Fruit fly (Drosophila melanogaster) whole organism, embryonic: Measurements from ENCODE around the gene Gart.
A peak's percentile ranks its signal among the peaks of the same experiment; 100 is the strongest.

Source experiments
- Atf3 ChIP-seq: fragments of 200-800 bp; sonication (Bioruptor generic); optimal IDR thresholded peaks from 3 replicates; lab custom pipeline; 2016; ENCODE audit warnings: missing biosample characterization, missing genetic modification characterization
- Bgb ChIP-seq: fragments of 200-800 bp; sonication (Bioruptor generic); IDR thresholded peaks from 2 replicates; pipeline ENCODE4 v1.3.6; 2022; ENCODE audit warnings: missing biosample characterization, missing genetic modification characterization; ENCODE audit not compliant: partially characterized antibody
- Bteb2 ChIP-seq: fragments of 200-800 bp; sonication (Bioruptor generic); optimal IDR thresholded peaks from 2 replicates; lab custom pipeline; 2016; ENCODE audit warnings: missing biosample characterization, missing genetic modification characterization
- CG10979 ChIP-seq: fragments of 200-800 bp; sonication (Bioruptor generic); optimal IDR thresholded peaks from 2 replicates; lab custom pipeline; 2018; ENCODE audit warnings: missing biosample characterization, mild to moderate bottlenecking, missing genetic modification characterization, moderate library complexity
- CG11093 ChIP-seq: fragments of 200-800 bp; sonication (Bioruptor generic); IDR thresholded peaks from 3 replicates; pipeline ENCODE4 v1.3.6; 2022; ENCODE audit warnings: missing biosample characterization, missing genetic modification characterization
- CG11247 ChIP-seq: fragments of 200-800 bp; sonication (Bioruptor generic); IDR thresholded peaks from 2 replicates; pipeline ENCODE4 v1.3.6; 2022; ENCODE audit warnings: missing biosample characterization, missing genetic modification characterization
- CG13894 ChIP-seq: fragments of 200-800 bp; sonication (Bioruptor generic); optimal IDR thresholded peaks from 3 replicates; lab custom pipeline; 2018; ENCODE audit warnings: missing biosample characterization, mild to moderate bottlenecking, missing genetic modification characterization, moderate library complexity
- CG1529 ChIP-seq: fragments of 200-800 bp; sonication (Bioruptor generic); optimal IDR thresholded peaks from 3 replicates; lab custom pipeline; 2018; ENCODE audit warnings: missing biosample characterization, missing genetic modification characterization
- CG15479 ChIP-seq: fragments of 200-800 bp; sonication (Bioruptor generic); optimal IDR thresholded peaks from 3 replicates; lab custom pipeline; 2019; ENCODE audit warnings: missing biosample characterization, mild to moderate bottlenecking, missing genetic modification characterization, moderate library complexity
- CG1602 ChIP-seq: fragments of 200-800 bp; sonication (Bioruptor generic); optimal IDR thresholded peaks from 3 replicates; lab custom pipeline; 2016; ENCODE audit warnings: missing biosample characterization, missing genetic modification characterization
- CG1603 ChIP-seq: fragments of 200-800 bp; sonication (Bioruptor generic); optimal IDR thresholded peaks from 2 replicates; lab custom pipeline; 2019; ENCODE audit warnings: missing biosample characterization, mild to moderate bottlenecking, missing genetic modification characterization, moderate library complexity
- CG2129 ChIP-seq: fragments of 200-800 bp; sonication (Bioruptor generic); IDR thresholded peaks from 2 replicates; pipeline ENCODE4 v1.3.6; 2022; ENCODE audit warnings: missing biosample characterization, missing genetic modification characterization; ENCODE audit not compliant: partially characterized antibody
- CG3995 ChIP-seq: fragments of 200-800 bp; sonication (Bioruptor generic); optimal IDR thresholded peaks from 3 replicates; lab custom pipeline; 2016; ENCODE audit warnings: missing biosample characterization, missing genetic modification characterization
- CG4820 ChIP-seq: fragments of 200-800 bp; sonication (Bioruptor generic); optimal IDR thresholded peaks from 3 replicates; lab custom pipeline; 2016; ENCODE audit warnings: missing biosample characterization, missing genetic modification characterization
- CG8478 ChIP-seq: fragments of >200 bp; optimal IDR thresholded peaks from 2 replicates; lab custom pipeline; 2018
- CkIIα-i1 ChIP-seq: fragments of 200-800 bp; sonication (Bioruptor generic); IDR thresholded peaks from 2 replicates; pipeline ENCODE4 v1.3.6; 2022; ENCODE audit warnings: missing biosample characterization, missing genetic modification characterization
- Hand ChIP-seq: fragments of 200-800 bp; sonication (Bioruptor generic); optimal IDR thresholded peaks from 2 replicates; lab custom pipeline; 2017; ENCODE audit warnings: mild to moderate bottlenecking, missing biosample characterization, missing genetic modification reagents, missing genetic modification characterization
- Hsf ChIP-seq: fragments of 200-800 bp; sonication (Bioruptor generic); optimal IDR thresholded peaks from 3 replicates; lab custom pipeline; 2016; ENCODE audit warnings: missing biosample characterization, missing genetic modification characterization
- Lhr ChIP-seq: fragments of 200-800 bp; sonication (Bioruptor generic); optimal IDR thresholded peaks from 3 replicates; lab custom pipeline; 2017; ENCODE audit warnings: mild to moderate bottlenecking, missing biosample characterization, missing genetic modification reagents, missing genetic modification characterization
- NK7.1 ChIP-seq: fragments of 200-800 bp; sonication (Bioruptor generic); optimal IDR thresholded peaks from 3 replicates; lab custom pipeline; 2016; ENCODE audit warnings: missing biosample characterization, missing genetic modification characterization
- Ptx1 ChIP-seq: fragments of 200-800 bp; sonication (Bioruptor generic); IDR thresholded peaks from 2 replicates; pipeline ENCODE4 v1.3.6; 2022; ENCODE audit warnings: missing biosample characterization, missing genetic modification characterization
- Trl ChIP-seq, 3 experiments: fragments of >200 bp in 2 of 3; fragments of 200-800 bp in 1 of 3; sonication (Bioruptor generic) in 1 of 3; optimal IDR thresholded peaks; 2 replicates in 1 of 3; 3 replicates in 2 of 3; lab custom pipeline; 2016 to 2017; ENCODE audit warnings: missing biosample characterization in 1 of 3, missing genetic modification characterization in 1 of 3
- Xbp1 ChIP-seq: fragments of 200-800 bp; sonication (Bioruptor generic); optimal IDR thresholded peaks from 3 replicates; lab custom pipeline; 2016; ENCODE audit warnings: missing biosample characterization, mild to moderate bottlenecking, missing genetic modification characterization
- Xrp1 ChIP-seq: fragments of 200-800 bp; sonication (Bioruptor generic); IDR thresholded peaks from 2 replicates; pipeline ENCODE4 v1.3.6; 2022; ENCODE audit warnings: missing biosample characterization, missing genetic modification characterization
- amos ChIP-seq: fragments of 200-800 bp; sonication (Bioruptor generic); IDR thresholded peaks from 2 replicates; pipeline ENCODE4 v1.3.6; 2022; ENCODE audit warnings: missing biosample characterization, missing genetic modification characterization; ENCODE audit not compliant: partially characterized antibody
- bab2 ChIP-seq: fragments of 200-800 bp; sonication (Bioruptor generic); optimal IDR thresholded peaks from 2 replicates; lab custom pipeline; 2016; ENCODE audit warnings: missing biosample characterization, missing genetic modification characterization
- chm ChIP-seq: fragments of 200-800 bp; sonication (Bioruptor generic); IDR thresholded peaks from 2 replicates; pipeline ENCODE4 v1.3.6; 2022; ENCODE audit warnings: missing biosample characterization, missing genetic modification characterization
- dati ChIP-seq: fragments of 200-800 bp; sonication (Bioruptor generic); IDR thresholded peaks from 2 replicates; pipeline ENCODE4 v1.3.6; 2022; ENCODE audit warnings: missing biosample characterization, missing genetic modification characterization
- dmrt99B ChIP-seq: fragments of 200-800 bp; sonication (Bioruptor generic); optimal IDR thresholded peaks from 2 replicates; lab custom pipeline; 2018; ENCODE audit warnings: missing biosample characterization, mild to moderate bottlenecking, missing genetic modification characterization, moderate library complexity
- fd102C ChIP-seq: fragments of 200-800 bp; sonication (Bioruptor generic); optimal IDR thresholded peaks from 2 replicates; lab custom pipeline; 2018; ENCODE audit warnings: missing biosample characterization, mild to moderate bottlenecking, missing genetic modification characterization, moderate library complexity
- fd96Cb ChIP-seq: fragments of 200-800 bp; sonication (Bioruptor generic); optimal IDR thresholded peaks from 2 replicates; lab custom pipeline; 2018; ENCODE audit warnings: missing biosample characterization, mild to moderate bottlenecking, missing genetic modification characterization, moderate library complexity
- grau ChIP-seq: fragments of 200-800 bp; optimal IDR thresholded peaks from 3 replicates; lab custom pipeline; 2019; ENCODE audit warnings: missing biosample characterization, mild to moderate bottlenecking, missing genetic modification characterization, moderate library complexity
- hb ChIP-seq: fragments of 200-800 bp; sonication (Bioruptor generic); IDR thresholded peaks from 3 replicates; pipeline ENCODE4 v1.3.6; 2022; ENCODE audit warnings: missing biosample characterization, missing genetic modification characterization; ENCODE audit not compliant: partially characterized antibody
- hkb ChIP-seq, 2 experiments: fragments of 200-800 bp in 1 of 2; fragments of >200 bp in 1 of 2; sonication (Bioruptor generic) in 1 of 2; IDR thresholded peaks in 1 of 2; optimal IDR thresholded peaks in 1 of 2; 2 replicates each; pipeline versions ENCODE4 v1.3.6 to Lab custom; 2017 to 2022; ENCODE audit warnings: missing biosample characterization in 1 of 2, missing genetic modification characterization in 1 of 2
- lmd ChIP-seq: fragments of 200-800 bp; sonication (Bioruptor generic); IDR thresholded peaks from 2 replicates; pipeline ENCODE4 v1.3.6; 2022; ENCODE audit warnings: missing biosample characterization, missing genetic modification characterization
- lov ChIP-seq, 2 experiments: fragments of 200-800 bp in 1 of 2; fragments of >200 bp in 1 of 2; sonication (Bioruptor generic) in 1 of 2; IDR thresholded peaks in 1 of 2; optimal IDR thresholded peaks in 1 of 2; 2 replicates in 1 of 2; 3 replicates in 1 of 2; pipeline versions ENCODE4 v1.3.6 to Lab custom; 2017 to 2022; ENCODE audit warnings: missing biosample characterization in 1 of 2, missing genetic modification characterization in 1 of 2
- mld ChIP-seq: fragments of 200-800 bp; sonication (Bioruptor generic); IDR thresholded peaks from 3 replicates; pipeline ENCODE4 v1.3.6; 2022; ENCODE audit warnings: missing biosample characterization, missing genetic modification characterization; ENCODE audit not compliant: partially characterized antibody
- nerfin-1 ChIP-seq: fragments of 200-800 bp; sonication (Bioruptor generic); optimal IDR thresholded peaks from 3 replicates; lab custom pipeline; 2019; ENCODE audit warnings: missing biosample characterization, mild to moderate bottlenecking, missing genetic modification characterization, moderate library complexity
- nmo ChIP-seq: fragments of 200-800 bp; sonication (Bioruptor generic); optimal IDR thresholded peaks from 2 replicates; lab custom pipeline; 2018; ENCODE audit warnings: missing biosample characterization, mild to moderate bottlenecking, missing genetic modification characterization, moderate library complexity
- peb ChIP-seq: fragments of 200-800 bp; sonication (Bioruptor generic); IDR thresholded peaks from 2 replicates; pipeline ENCODE4 v1.3.6; 2022; ENCODE audit warnings: missing biosample characterization, missing genetic modification characterization
- run ChIP-seq: fragments of 200-800 bp; sonication (Bioruptor generic); optimal IDR thresholded peaks from 3 replicates; lab custom pipeline; 2018; ENCODE audit warnings: missing biosample characterization, mild to moderate bottlenecking, missing genetic modification characterization
- sens ChIP-seq: fragments of 200-800 bp; sonication (Bioruptor generic); peaks from one replicate; lab custom pipeline; 2016; ENCODE audit warnings: missing biosample characterization, missing genetic modification characterization
- sens-2 ChIP-seq: fragments of 200-800 bp; sonication (Bioruptor generic); IDR thresholded peaks from 2 replicates; pipeline ENCODE4 v1.3.6; 2022; ENCODE audit warnings: missing biosample characterization, missing genetic modification characterization
- slp2 ChIP-seq: fragments of 200-800 bp; sonication (Bioruptor generic); optimal IDR thresholded peaks from 2 replicates; lab custom pipeline; 2016; ENCODE audit warnings: missing biosample characterization, missing genetic modification characterization
- tin ChIP-seq: fragments of 200-800 bp; sonication (Bioruptor generic); optimal IDR thresholded peaks from 3 replicates; lab custom pipeline; 2016; ENCODE audit warnings: missing biosample characterization, missing genetic modification characterization
- unc-4 ChIP-seq: fragments of 200-800 bp; sonication (Bioruptor generic); IDR thresholded peaks from 2 replicates; pipeline ENCODE4 v1.3.6; 2022; ENCODE audit warnings: missing biosample characterization, missing genetic modification characterization; ENCODE audit not compliant: partially characterized antibody
- unpg ChIP-seq: fragments of 200-800 bp; sonication (Bioruptor generic); optimal IDR thresholded peaks from 3 replicates; lab custom pipeline; 2018; ENCODE audit warnings: missing biosample characterization, mild to moderate bottlenecking, missing genetic modification characterization, moderate library complexity
- z ChIP-seq: fragments of 200-800 bp; sonication (Bioruptor generic); IDR thresholded peaks from 3 replicates; pipeline ENCODE4 v1.3.6; 2022; ENCODE audit warnings: missing biosample characterization, missing genetic modification characterization
- zfh1 ChIP-seq: fragments of 200-800 bp; sonication (Bioruptor generic); IDR thresholded peaks from 3 replicates; pipeline ENCODE4 v1.3.6; 2022; ENCODE audit warnings: missing biosample characterization, missing genetic modification characterization

Gart gene

DNA sequence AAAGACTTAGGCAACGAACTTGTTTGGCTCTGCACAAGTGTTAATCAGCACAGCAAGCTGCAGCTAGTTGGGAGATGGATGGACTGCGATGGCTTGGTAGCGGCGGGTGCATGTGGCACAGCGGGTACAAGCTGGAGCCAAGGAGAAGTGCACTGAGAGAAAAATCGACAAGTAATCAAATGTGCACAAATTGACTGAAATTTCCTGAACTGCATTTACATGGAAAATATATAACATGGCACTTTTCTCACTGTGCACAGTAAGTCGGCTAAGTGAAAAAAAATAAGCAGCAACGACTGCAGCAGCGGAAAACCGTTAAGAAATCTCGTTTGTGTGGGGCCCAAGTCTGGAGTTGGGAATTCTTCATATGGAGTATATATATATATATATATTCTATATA, 32.6 kb downstream of the Gart start (continued):
- TF ChIP-seq slp2 (GFP tag; lab: Kevin White, UChicago) (no peak), CG3995 (GFP tag; lab: Kevin White, UChicago) (no peak), sens-2 (GFP tag; lab: Robert Waterston, UW) (0 out of 2 replicates have a peak, but pooled peaks have one; percentile 13), CG13894 (tag; lab: Kevin White, UChicago) (no peak), grau (no peak), lov (optimal IDR thresholded peaks at IDR 0.05; lab: Kevin White, UChicago) (no peak), lov (GFP tag; IDR thresholded peaks at IDR 0.05; lab: Robert Waterston, UW) (0 out of 3 replicates have a peak, but pooled peaks have one; percentile 20), CG10979 (tag; lab: Kevin White, UChicago) (peak; percentile 5), tin (GFP tag; lab: Kevin White, UChicago) (no peak), CG11093 (no peak), sens (GFP tag; lab: Kevin White, UChicago) (peak; percentile 88), nmo (GFP tag; lab: Kevin White, UChicago) (no peak), CG1529 (GFP tag; lab: Kevin White, UChicago) (no peak), CG11247 (GFP tag; lab: Robert Waterston, UW) (0 out of 2 replicates have a peak, but pooled peaks have one; percentile 56), zfh1 (GFP tag; lab: Robert Waterston, UW) (0 out of 3 replicates have a peak, but pooled peaks have one; percentile 33), Hsf (GFP tag; lab: Kevin White, UChicago) (no peak), Xbp1 (GFP tag; lab: Kevin White, UChicago) (peak; percentile 27), CG1602 (GFP tag; lab: Kevin White, UChicago) (no peak), CG8478 (lab: Kevin White, UChicago) (no peak), run (tag; lab: Kevin White, UChicago) (no peak), dmrt99B (tag; lab: Kevin White, UChicago) (peak; percentile 19), peb (GFP tag; lab: Robert Waterston, UW) (no peak), Hand (no peak), hb (GFP tag; lab: Robert Waterston, UW) (no peak), amos (GFP tag; lab: Robert Waterston, UW) (no peak), CG2129 (GFP tag; lab: Robert Waterston, UW) (no peak), unc-4 (GFP tag; lab: Robert Waterston, UW) (no peak), nerfin-1 (tag; lab: Kevin White, UChicago) (no peak), unpg (GFP tag; lab: Kevin White, UChicago) (peak; percentile 4), dati (GFP tag; lab: Robert Waterston, UW) (no peak), CG4820 (GFP tag; lab: Kevin White, UChicago) (no peak), fd96Cb (tag; lab: Kevin White, UChicago) (no peak), Ptx1 (GFP tag; lab: Robert Waterston, UW) (peak; percentile 34; the same call in 1 of the 2 replicates), CkIIα-i1 (GFP tag; lab: Robert Waterston, UW) (no peak), CG1603 (tag; lab: Kevin White, UChicago) (no peak), Trl (optimal IDR thresholded peaks at IDR 0.05; lab: Kevin White, UChicago) (no peak), Trl (GFP tag; optimal IDR thresholded peaks at IDR 0.05; lab: Kevin White, UChicago) (no peak), Bgb (GFP tag; lab: Robert Waterston, UW) (no peak), hkb (optimal IDR thresholded peaks at IDR 0.05; lab: Kevin White, UChicago) (no peak), hkb (GFP tag; IDR thresholded peaks at IDR 0.05; lab: Robert Waterston, UW) (0 out of 2 replicates have a peak, but pooled peaks have one; percentile 16), CG15479 (no peak), mld (no peak), Bteb2 (no peak), chm (0 out of 2 replicates have a peak, but pooled peaks have one; percentile 31), Lhr (GFP tag; lab: Kevin White, UChicago) (no peak), NK7.1 (GFP tag; lab: Kevin White, UChicago) (no peak), Atf3 (GFP tag; lab: Kevin White, UChicago) (no peak), lmd (GFP tag; lab: Robert Waterston, UW) (0 out of 2 replicates have a peak, but pooled peaks have one; percentile 8), z (GFP tag; lab: Robert Waterston, UW) (no peak), Xrp1 (GFP tag; lab: Robert Waterston, UW) (peak; percentile 32; the same call in 1 of the 2 replicates), fd102C (GFP tag; lab: Kevin White, UChicago) (no peak), bab2 (GFP tag; lab: Kevin White, UChicago) (no peak)
